Fruit fly (Drosophila melanogaster) Kc167 (cell line): Measurements from ENCODE around the gene IntS2.

Experiments used
- Myc ChIP-seq: fragments of >200 bp; optimal IDR thresholded peaks from 2 replicates; lab custom pipeline; 2017; ENCODE audit warnings: missing external identifiers
- Sin3A ChIP-seq: fragments of >200 bp; optimal IDR thresholded peaks from 2 replicates; lab custom pipeline; 2018; ENCODE audit warnings: missing external identifiers
- h ChIP-seq: fragments of >200 bp; optimal IDR thresholded peaks from 3 replicates; lab custom pipeline; 2018; ENCODE audit warnings: missing external identifiers
- insv ChIP-seq: fragments of >200 bp; optimal IDR thresholded peaks from 3 replicates; lab custom pipeline; 2018; ENCODE audit warnings: missing external identifiers
- psq ChIP-seq: fragments of >200 bp; optimal IDR thresholded peaks from 2 replicates; lab custom pipeline; 2017; ENCODE audit warnings: missing external identifiers
- ttk ChIP-seq: sonication (Bioruptor generic); optimal IDR thresholded peaks from 2 replicates; lab custom pipeline; 2017; ENCODE audit warnings: missing external identifiers

DNA sequence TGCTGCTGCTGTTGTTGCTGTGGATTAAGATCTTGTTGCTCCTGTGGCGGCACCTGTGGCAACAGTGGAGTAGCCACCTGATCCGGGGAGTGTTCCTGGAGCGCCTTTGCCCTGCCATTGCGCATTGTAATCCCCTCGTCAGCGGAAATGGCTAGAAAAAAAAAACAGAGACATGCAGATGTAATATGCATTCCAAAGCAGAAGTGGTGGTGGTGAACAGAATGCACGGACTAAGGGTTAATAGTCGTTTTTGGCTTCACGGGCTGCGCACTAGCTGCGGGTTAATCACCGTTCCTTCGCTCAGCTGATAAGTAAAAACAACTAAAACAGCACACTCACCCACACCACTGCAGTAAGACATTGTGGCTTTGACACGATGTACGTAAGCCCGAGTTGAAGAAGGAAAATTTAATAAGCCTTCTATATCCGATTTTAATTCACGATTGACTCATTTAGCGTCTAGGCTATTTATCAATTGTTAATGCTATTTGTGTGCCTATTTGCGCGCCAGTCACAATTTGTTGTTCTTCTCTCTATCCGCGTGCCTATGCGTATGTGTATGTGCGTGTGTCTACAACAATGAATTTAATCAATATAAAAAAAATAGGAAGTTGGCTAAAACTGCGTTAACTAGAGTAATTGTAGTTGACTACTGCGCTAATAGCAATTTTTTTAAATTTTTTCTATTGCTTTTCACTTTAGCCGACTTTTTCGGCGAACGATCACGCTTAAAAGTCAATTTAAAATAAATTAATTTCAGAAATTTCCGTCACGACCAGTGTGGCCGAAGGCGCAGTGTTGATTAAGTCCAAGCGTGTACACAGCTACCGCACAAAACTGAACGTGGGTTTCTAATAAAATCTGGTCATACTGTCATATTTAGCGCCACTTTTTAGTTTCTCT is 29.3 kb downstream of the IntS2 start, which contains the start of gene stas:
- TF ChIP-seq h (no peak), ttk (no peak), psq (lab: Kevin White, UChicago) (no peak), Sin3A (lab: Kevin White, UChicago) (no peak), insv (lab: Kevin White, UChicago) (no peak), Myc (lab: Kevin White, UChicago) (no peak)
